Worm (Caenorhabditis elegans) whole organism, L2 larva: ENCODE measurements around the gene clec-177.

Experiments
- F13H6.1 ChIP-seq: sonication (generic microtip); optimal IDR thresholded peaks from 2 replicates; lab custom pipeline; 2016; ENCODE audit warnings: missing genetic modification characterization, missing compliant biosample characterization
- R02D3.7 ChIP-seq: fragments of 150-350 bp; optimal IDR thresholded peaks from 2 replicates; lab custom pipeline; 2014; ENCODE audit warnings: missing biosample characterization, missing genetic modification characterization
- ZK546.5 ChIP-seq: sonication (generic microtip); optimal IDR thresholded peaks from 2 replicates; lab custom pipeline; 2017; ENCODE audit warnings: missing biosample characterization, missing genetic modification characterization
- ceh-16 ChIP-seq: fragments of 150-350 bp; optimal IDR thresholded peaks from 2 replicates; lab custom pipeline; 2014; ENCODE audit warnings: missing biosample characterization, missing genetic modification characterization
- crh-2 ChIP-seq: sonication (generic microtip); optimal IDR thresholded peaks from 2 replicates; lab custom pipeline; 2017; ENCODE audit warnings: missing biosample characterization, missing genetic modification characterization
- lsy-2 ChIP-seq, 2 experiments: fragments of 150-350 bp in 1 of 2; sonication (generic microtip) in 1 of 2; optimal IDR thresholded peaks; 2 replicates each; lab custom pipeline; 2014 to 2017; ENCODE audit warnings: missing biosample characterization in 2 of 2, missing genetic modification characterization in 2 of 2
- nhr-23 ChIP-seq: fragments of 150-350 bp; optimal IDR thresholded peaks from 2 replicates; lab custom pipeline; 2014; ENCODE audit warnings: missing biosample characterization, missing genetic modification reagents, missing genetic modification characterization
- sma-3 ChIP-seq: sonication (generic microtip); optimal IDR thresholded peaks from 2 replicates; lab custom pipeline; 2016; ENCODE audit warnings: missing genetic modification reagents, missing genetic modification characterization, missing compliant biosample characterization
- ztf-11 ChIP-seq: sonication (generic microtip); optimal IDR thresholded peaks from 2 replicates; lab custom pipeline; 2017; ENCODE audit warnings: missing biosample characterization, missing genetic modification characterization

ce11 chrIV:4983746-4984145 lies 2.6 kb upstream of the clec-177 start, which contains the start of gene clec-176:
- TF ChIP-seq lsy-2 (tag; optimal IDR thresholded peaks at IDR 0.05; lab: Kevin White, UChicago): no peak
- TF ChIP-seq ztf-11: no peak
- TF ChIP-seq ZK546.5 (tag; lab: Kevin White, UChicago): no peak
- TF ChIP-seq F13H6.1 (tag; lab: Kevin White, UChicago): no peak
- no peak for TF ChIP-seq nhr-23 (tag; lab: Kevin White, UChicago)
- no peak for TF ChIP-seq crh-2 (tag; lab: Kevin White, UChicago)
- TF ChIP-seq R02D3.7 (tag; lab: Kevin White, UChicago): no peak
- TF ChIP-seq sma-3 (GFP tag; lab: Kevin White, UChicago): no peak
- TF ChIP-seq ceh-16 (tag; lab: Kevin White, UChicago): no peak
